Worm (Caenorhabditis elegans) whole organism, L2 larva: Measurements from ENCODE around the gene F46F5.15.

ENCODE experiments used
- fos-1 ChIP-seq: fragments of 150-350 bp; optimal IDR thresholded peaks from 2 replicates; lab custom pipeline; 2014; ENCODE audit warnings: missing biosample characterization, missing genetic modification characterization
- lin-13 ChIP-seq: fragments of 150-350 bp; optimal IDR thresholded peaks from 2 replicates; lab custom pipeline; 2014; ENCODE audit warnings: missing biosample characterization, missing genetic modification reagents, missing genetic modification characterization
- nhr-237 ChIP-seq: fragments of 150-350 bp; optimal IDR thresholded peaks from 2 replicates; lab custom pipeline; 2014; ENCODE audit warnings: missing biosample characterization, missing genetic modification characterization
- nhr-77 ChIP-seq: fragments of 150-350 bp; optimal IDR thresholded peaks from 2 replicates; lab custom pipeline; 2014; ENCODE audit warnings: missing biosample characterization, missing genetic modification characterization
- skn-1 ChIP-seq: sonication (generic microtip); optimal IDR thresholded peaks from 2 replicates; lab custom pipeline; 2017; ENCODE audit warnings: missing biosample characterization, missing genetic modification characterization
- unc-62 ChIP-seq: fragments of 150-350 bp; optimal IDR thresholded peaks from 2 replicates; lab custom pipeline; 2014; ENCODE audit warnings: missing biosample characterization, missing genetic modification reagents, missing genetic modification characterization

DNA sequence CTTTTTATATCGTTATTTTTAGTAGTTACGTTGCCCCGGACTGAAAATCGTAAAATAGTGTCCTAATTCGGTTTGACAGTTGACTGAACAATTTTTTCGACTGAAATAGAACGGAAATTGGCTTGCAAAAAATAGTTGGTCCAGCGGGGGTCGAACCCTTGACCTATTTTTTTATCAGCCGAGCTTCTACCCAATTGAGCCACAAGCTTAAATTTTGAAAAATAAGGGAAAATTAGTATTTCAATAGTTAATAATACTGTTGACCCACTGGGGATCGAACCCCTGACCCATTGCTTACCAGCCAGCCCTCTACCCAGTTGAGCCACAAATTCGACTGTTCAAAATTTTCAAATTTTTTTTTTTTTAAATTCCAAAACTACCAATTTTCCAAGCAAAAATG lies 36.4 kb upstream of the F46F5.15 start:
- no peak for TF ChIP-seq nhr-237 (tag; lab: Kevin White, UChicago)
- no peak for TF ChIP-seq skn-1
- no peak for TF ChIP-seq nhr-77 (tag; lab: Kevin White, UChicago)
- no peak for TF ChIP-seq unc-62 (GFP tag; lab: Kevin White, UChicago)
- TF ChIP-seq fos-1 (tag; lab: Kevin White, UChicago): no peak
- TF ChIP-seq lin-13 (GFP tag; lab: Kevin White, UChicago): no peak
